3 fruit fly cellular contexts compared by ENCODE assay signal in the genomic region with DNA sequence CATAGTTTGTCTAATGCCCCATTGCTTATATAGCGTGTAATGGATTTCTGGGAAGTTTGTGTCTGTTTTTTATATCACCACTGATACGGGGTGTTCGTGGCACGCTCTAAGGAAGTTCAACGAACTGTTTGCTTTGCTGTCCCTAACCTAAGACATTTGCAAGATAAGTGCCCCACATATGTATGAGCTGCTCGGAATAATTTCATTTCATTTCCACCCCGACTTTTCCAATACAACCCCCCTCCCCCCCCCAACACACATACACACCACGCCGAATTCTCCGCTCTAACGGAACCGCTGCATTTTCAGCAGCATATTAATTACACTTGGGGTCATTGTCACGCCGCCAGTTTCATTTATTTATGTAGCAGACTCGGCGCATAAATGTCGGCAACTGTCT.
TF ChIP-seq lines count a peak whose summit lies in the region.

No protein-coding gene starts in this region.

- TF ChIP-seq CTCF in whole organism, embryonic (GFP tag; optimal IDR thresholded peaks at IDR 0.05; lab: Kevin White, UChicago), result no peak

TF ChIP-seq in whole organism, embryonic, 481 proteins besides CTCF, POLR2A, EP300 and RAD21 (continues in another document):
- TF ChIP-seq gcm (GFP tag; optimal IDR thresholded peaks at IDR 0.05; lab: Kevin White, UChicago) (peak; percentile 48), twi (tag; optimal IDR thresholded peaks at IDR 0.05; lab: Kevin White, UChicago) (peak; percentile 48), bigmax (GFP tag; optimal IDR thresholded peaks at IDR 0.05; lab: Kevin White, UChicago) (peak; percentile 8), Hr78 (GFP tag; optimal IDR thresholded peaks at IDR 0.05; lab: Kevin White, UChicago) (peak in 1 of 2 experiments; percentile 37), CG15514 (GFP tag; optimal IDR thresholded peaks at IDR 0.05; lab: Kevin White, UChicago) (no peak), HLH3B (GFP tag; IDR thresholded peaks at IDR 0.05; lab: Robert Waterston, UW) (no peak), zen2 (GFP tag; IDR thresholded peaks at IDR 0.05; lab: Robert Waterston, UW; ENCODE audit: partially characterized antibody) (no peak), CG10462 (GFP tag; optimal IDR thresholded peaks at IDR 0.05; lab: Kevin White, UChicago) (no peak), D19A (tag; optimal IDR thresholded peaks at IDR 0.05; lab: Kevin White, UChicago) (peak; percentile 6), CG31224 (GFP tag; IDR thresholded peaks at IDR 0.05; lab: Robert Waterston, UW) (no peak), mam (GFP tag; optimal IDR thresholded peaks at IDR 0.05; lab: Kevin White, UChicago) (no peak), Blimp-1 (GFP tag; optimal IDR thresholded peaks at IDR 0.05; lab: Kevin White, UChicago) (peak; percentile 43), ro (GFP tag; IDR thresholded peaks at IDR 0.05; lab: Robert Waterston, UW) (no peak), kni (GFP tag; optimal IDR thresholded peaks at IDR 0.05; lab: Kevin White, UChicago) (peak; percentile 79), crol (GFP tag; IDR thresholded peaks at IDR 0.05; lab: Robert Waterston, UW) (peak; percentile 91), CG8089 (GFP tag; optimal IDR thresholded peaks at IDR 0.05; lab: Kevin White, UChicago) (no peak), maf-S (GFP tag; optimal IDR thresholded peaks at IDR 0.05; lab: Kevin White, UChicago) (no peak), sna (GFP tag; IDR thresholded peaks at IDR 0.05; lab: Robert Waterston, UW; ENCODE audit: partially characterized antibody) (no peak), CG12104 (GFP tag; optimal IDR thresholded peaks at IDR 0.05; lab: Kevin White, UChicago) (no peak), CG15073 (GFP tag; optimal IDR thresholded peaks at IDR 0.05; lab: Kevin White, UChicago) (no peak), CG7745 (tag; optimal IDR thresholded peaks at IDR 0.05; lab: Kevin White, UChicago) (peak; percentile 37), Kr (GFP tag; optimal IDR thresholded peaks at IDR 0.05; lab: Kevin White, UChicago) (no peak), CG31441 (GFP tag; IDR thresholded peaks at IDR 0.05; lab: Robert Waterston, UW) (no peak), hbn (GFP tag; IDR thresholded peaks at IDR 0.05; lab: Robert Waterston, UW; ENCODE audit: partially characterized antibody) (no peak), Pdp1 (GFP tag; optimal IDR thresholded peaks at IDR 0.05; lab: Kevin White, UChicago) (peak in 1 of 2 experiments; percentile 52), CG34422 (GFP tag; IDR thresholded peaks at IDR 0.05; lab: Robert Waterston, UW) (no peak), Antp (GFP tag; optimal IDR thresholded peaks at IDR 0.05; lab: Kevin White, UChicago) (no peak), CG12769 (tag; optimal IDR thresholded peaks at IDR 0.05; lab: Kevin White, UChicago) (no peak), CG13296 (GFP tag; optimal IDR thresholded peaks at IDR 0.05; lab: Kevin White, UChicago) (no peak)

TF ChIP-seq in whole organism, prepupa, 60 proteins besides CTCF, POLR2A, EP300 and RAD21:
- TF ChIP-seq fkh (GFP tag; optimal IDR thresholded peaks at IDR 0.05; lab: Kevin White, UChicago), result peak; percentile 39
- TF ChIP-seq CG31627 (GFP tag; optimal IDR thresholded peaks at IDR 0.05; lab: Kevin White, UChicago), result no peak
- TF ChIP-seq fd59A (GFP tag; optimal IDR thresholded peaks at IDR 0.05; lab: Kevin White, UChicago), result no peak
- TF ChIP-seq Eip93F (GFP tag; optimal IDR thresholded peaks at IDR 0.05; lab: Kevin White, UChicago), result no peak
- no peak for TF ChIP-seq topi (GFP tag; optimal IDR thresholded peaks at IDR 0.05; lab: Kevin White, UChicago)

TF ChIP-seq in whole organism, pupa, 21 proteins besides CTCF, POLR2A, EP300 and RAD21:
- TF ChIP-seq CG12605 (GFP tag; IDR thresholded peaks at IDR 0.05; lab: Robert Waterston, UW) (no peak), EcR (GFP tag; optimal IDR thresholded peaks at IDR 0.05; lab: Kevin White, UChicago) (peak; percentile 17)
TF ChIP-seq in whole organism, pupa: peak in this region for 1.
